Fruit fly (Drosophila melanogaster): Measurements from ENCODE around the gene CG46281.

Gene CG46281

dm6 chr3R:13032323-13032722, 2.2 kb upstream of the CG46281 start, which contains the start of gene ry:
TSS of gene ry (plus strand) at chr3R:13032528.
- TF ChIP-seq h (GFP tag; optimal IDR thresholded peaks at IDR 0.05) (no peak), Dif (GFP tag; optimal IDR thresholded peaks at IDR 0.05; ENCODE audit: partially characterized antibody) (no peak), Rel (GFP tag; optimal IDR thresholded peaks at IDR 0.05) (no peak), Rel (tag; optimal IDR thresholded peaks at IDR 0.05) (peak; percentile 11)

dm6 chr3R:13018995-13019394, 11.1 kb downstream of the CG46281 start:
- TF ChIP-seq GATAd (GFP tag; optimal IDR thresholded peaks at IDR 0.05) = no peak
- TF ChIP-seq Rel (GFP tag; optimal IDR thresholded peaks at IDR 0.05) = no peak
- TF ChIP-seq Rel (tag; optimal IDR thresholded peaks at IDR 0.05) = no peak
- no peak for TF ChIP-seq h (GFP tag; optimal IDR thresholded peaks at IDR 0.05)
- TF ChIP-seq sage (GFP tag; optimal IDR thresholded peaks at IDR 0.05) = no peak
- no peak for TF ChIP-seq dl (GFP tag; optimal IDR thresholded peaks at IDR 0.05; ENCODE audit: insufficient read depth in 1 of 2, partially characterized antibody in 2 of 2)
- TF ChIP-seq rgr (GFP tag; optimal IDR thresholded peaks at IDR 0.05) = no peak
- no peak for TF ChIP-seq jim (GFP tag; optimal IDR thresholded peaks at IDR 0.05)

dm6 chr3R:13018284-13018900, 11.7 kb downstream of the CG46281 start:
- TF ChIP-seq pan (optimal IDR thresholded peaks at IDR 0.05) = no peak
- TF ChIP-seq jim (GFP tag; optimal IDR thresholded peaks at IDR 0.05) = no peak
- no peak for TF ChIP-seq foxo (GFP tag; optimal IDR thresholded peaks at IDR 0.05)
- TF ChIP-seq OdsH (GFP tag; optimal IDR thresholded peaks at IDR 0.05) = no peak
- TF ChIP-seq Mio (GFP tag; optimal IDR thresholded peaks at IDR 0.05) = no peak
- TF ChIP-seq GATAd (GFP tag; optimal IDR thresholded peaks at IDR 0.05) = no peak
- TF ChIP-seq CG9705 (GFP tag; optimal IDR thresholded peaks at IDR 0.05) = no peak
- TF ChIP-seq h (GFP tag; optimal IDR thresholded peaks at IDR 0.05) = peak; percentile 73
- TF ChIP-seq Rel (GFP tag; optimal IDR thresholded peaks at IDR 0.05) = no peak
- TF ChIP-seq Rel (tag; optimal IDR thresholded peaks at IDR 0.05) = peak; percentile 73

dm6 chr3R:13017623-13018036, 12.5 kb downstream of the CG46281 start:
- TF ChIP-seq HLH106 (tag; optimal IDR thresholded peaks at IDR 0.05) (no peak), dmrt93B (GFP tag; optimal IDR thresholded peaks at IDR 0.05) (no peak), h (GFP tag; optimal IDR thresholded peaks at IDR 0.05) (peak; percentile 50), Rel (GFP tag; optimal IDR thresholded peaks at IDR 0.05) (no peak), Rel (tag; optimal IDR thresholded peaks at IDR 0.05) (peak; percentile 93), pan (optimal IDR thresholded peaks at IDR 0.05) (no peak), rgr (GFP tag; optimal IDR thresholded peaks at IDR 0.05) (peak; percentile 59)

dm6 chr3R:13015811-13016766, 14.0 kb downstream of the CG46281 start:
- TF ChIP-seq sv (GFP tag; optimal IDR thresholded peaks at IDR 0.05) = no peak
- peak; percentile 9 for TF ChIP-seq tai (GFP tag; optimal IDR thresholded peaks at IDR 0.05)
- peak; percentile 11 for TF ChIP-seq OdsH (GFP tag; optimal IDR thresholded peaks at IDR 0.05)
- no peak for TF ChIP-seq Hr78 (GFP tag; optimal IDR thresholded peaks at IDR 0.05)
- TF ChIP-seq pan (optimal IDR thresholded peaks at IDR 0.05) = no peak
- no peak for TF ChIP-seq rgr (GFP tag; optimal IDR thresholded peaks at IDR 0.05)
- peak; percentile 69 for TF ChIP-seq psq (GFP tag; optimal IDR thresholded peaks at IDR 0.05)
- TF ChIP-seq Mio (GFP tag; optimal IDR thresholded peaks at IDR 0.05) = no peak
- TF ChIP-seq dsf (GFP tag; optimal IDR thresholded peaks at IDR 0.05; ENCODE audit: borderline replicate concordance) = no peak
- peak; percentile 25 for TF ChIP-seq Jra (GFP tag; optimal IDR thresholded peaks at IDR 0.05)
- TF ChIP-seq brk (GFP tag; optimal IDR thresholded peaks at IDR 0.05) = peak; percentile 56
- TF ChIP-seq sage (GFP tag; optimal IDR thresholded peaks at IDR 0.05) = peak; percentile 46
- peak; percentile 62 for TF ChIP-seq fru (GFP tag; optimal IDR thresholded peaks at IDR 0.05)
- TF ChIP-seq jim (GFP tag; optimal IDR thresholded peaks at IDR 0.05) = peak; percentile 21
- peak; percentile 68 for TF ChIP-seq Dif (GFP tag; optimal IDR thresholded peaks at IDR 0.05; ENCODE audit: partially characterized antibody)
- no peak for TF ChIP-seq N (GFP tag; optimal IDR thresholded peaks at IDR 0.05)
- peak; percentile 87 for TF ChIP-seq woc (GFP tag; optimal IDR thresholded peaks at IDR 0.05)
- no peak for TF ChIP-seq CrebA (GFP tag; optimal IDR thresholded peaks at IDR 0.05; ENCODE audit: borderline replicate concordance)
- no peak for TF ChIP-seq Vsx2 (GFP tag; optimal IDR thresholded peaks at IDR 0.05; ENCODE audit: partially characterized antibody)
- TF ChIP-seq lola (GFP tag; optimal IDR thresholded peaks at IDR 0.05) = no peak
- peak; percentile 96 for TF ChIP-seq Myc (optimal IDR thresholded peaks at IDR 0.05)
- TF ChIP-seq dl (GFP tag; optimal IDR thresholded peaks at IDR 0.05; ENCODE audit: insufficient read depth in 1 of 2, partially characterized antibody in 2 of 2) = peak; percentile 60 to 71
- TF ChIP-seq Abd-B (GFP tag; optimal IDR thresholded peaks at IDR 0.05) = no peak
- no peak for TF ChIP-seq dmrt93B (GFP tag; optimal IDR thresholded peaks at IDR 0.05)
- no peak for TF ChIP-seq usp (GFP tag; optimal IDR thresholded peaks at IDR 0.05)
- peak; percentile 21 for TF ChIP-seq ey (GFP tag; optimal IDR thresholded peaks at IDR 0.05)
- peak; percentile 16 for TF ChIP-seq Hnf4 (GFP tag; optimal IDR thresholded peaks at IDR 0.05)
- no peak for TF ChIP-seq Dfd (GFP tag; optimal IDR thresholded peaks at IDR 0.05)
- peak; percentile 87 for TF ChIP-seq Rel (GFP tag; optimal IDR thresholded peaks at IDR 0.05)
- peak; percentile 73 for TF ChIP-seq Rel (tag; optimal IDR thresholded peaks at IDR 0.05)
- peak; percentile 9 for TF ChIP-seq CG32264 (GFP tag; optimal IDR thresholded peaks at IDR 0.05)
- peak; percentile 22 to 72 for TF ChIP-seq foxo (GFP tag; optimal IDR thresholded peaks at IDR 0.05)
- peak; percentile 36 for TF ChIP-seq br (GFP tag; optimal IDR thresholded peaks at IDR 0.05)

Data from whole organism, wandering third instar larva.